Fruit fly (Drosophila melanogaster): ENCODE data around the gene Clic.

dm6 chrX:13766495-13766894 is 55.6 kb downstream of the Clic start:
- TF ChIP-seq psq (GFP tag; optimal IDR thresholded peaks at IDR 0.05) (no peak), CG32264 (GFP tag; optimal IDR thresholded peaks at IDR 0.05) (no peak), lola (GFP tag; optimal IDR thresholded peaks at IDR 0.05) (no peak), usp (GFP tag; optimal IDR thresholded peaks at IDR 0.05) (no peak), Jra (GFP tag; optimal IDR thresholded peaks at IDR 0.05) (no peak), sage (GFP tag; optimal IDR thresholded peaks at IDR 0.05) (no peak), CG9705 (GFP tag; optimal IDR thresholded peaks at IDR 0.05) (no peak), dl (GFP tag; optimal IDR thresholded peaks at IDR 0.05; ENCODE audit: insufficient read depth in 1 of 2, partially characterized antibody in 2 of 2) (no peak), Hnf4 (GFP tag; optimal IDR thresholded peaks at IDR 0.05) (no peak), tai (GFP tag; optimal IDR thresholded peaks at IDR 0.05) (no peak)

Measured in whole organism, wandering third instar larva.